Fruit fly (Drosophila melanogaster) whole organism, prepupa: ENCODE measurements around the gene CG16700.
A peak's percentile ranks its signal among the peaks of the same experiment; 100 is the strongest.

Source experiments
- Blimp-1 ChIP-seq: fragments of 200-800 bp; sonication (Bioruptor generic); optimal IDR thresholded peaks from 3 replicates; lab custom pipeline; 2017; ENCODE audit warnings: missing biosample characterization, missing genetic modification characterization, mild to moderate bottlenecking, moderate library complexity, missing genetic modification reagents
- CG10631 ChIP-seq: fragments of 200-800 bp; sonication (Bioruptor generic); optimal IDR thresholded peaks from 2 replicates; lab custom pipeline; 2016; ENCODE audit warnings: missing biosample characterization, missing genetic modification characterization
- CG10669 ChIP-seq: fragments of 200-800 bp; sonication (Bioruptor generic); optimal IDR thresholded peaks from 3 replicates; lab custom pipeline; 2018; ENCODE audit warnings: missing biosample characterization, mild to moderate bottlenecking, missing genetic modification characterization, moderate library complexity
- CG11294 ChIP-seq: fragments of 200-800 bp; sonication (Bioruptor generic); IDR thresholded peaks from 2 replicates; pipeline ENCODE4 v1.3.6; 2022; ENCODE audit warnings: missing biosample characterization, missing genetic modification characterization
- CG15336 ChIP-seq: fragments of 200-800 bp; sonication (Bioruptor generic); IDR thresholded peaks from 2 replicates; pipeline ENCODE4 v1.3.6; 2022; ENCODE audit warnings: missing biosample characterization, missing genetic modification characterization
- CG1621 ChIP-seq: fragments of 200-800 bp; sonication (Bioruptor generic); optimal IDR thresholded peaks from 3 replicates; lab custom pipeline; 2018; ENCODE audit warnings: missing biosample characterization, mild to moderate bottlenecking, missing genetic modification characterization
- CG31627 ChIP-seq: fragments of 200-800 bp; sonication (Bioruptor generic); optimal IDR thresholded peaks from 3 replicates; lab custom pipeline; 2016; ENCODE audit warnings: missing biosample characterization, missing genetic modification characterization
- CG32006 ChIP-seq: fragments of 200-800 bp; sonication (Bioruptor generic); optimal IDR thresholded peaks from 3 replicates; lab custom pipeline; 2017; ENCODE audit warnings: missing biosample characterization, mild to moderate bottlenecking, missing genetic modification characterization
- CG34406 ChIP-seq: fragments of 200-800 bp; sonication (Bioruptor generic); optimal IDR thresholded peaks from 3 replicates; lab custom pipeline; 2016; ENCODE audit warnings: missing biosample characterization, missing genetic modification characterization
- CG3919 ChIP-seq: fragments of 200-800 bp; sonication (Bioruptor generic); optimal IDR thresholded peaks from 3 replicates; lab custom pipeline; 2016; ENCODE audit warnings: missing biosample characterization, missing genetic modification characterization
- CG4318 ChIP-seq: fragments of 200-800 bp; sonication (Bioruptor generic); optimal IDR thresholded peaks from 3 replicates; lab custom pipeline; 2017; ENCODE audit warnings: missing biosample characterization, mild to moderate bottlenecking, missing genetic modification characterization
- CG6163 ChIP-seq: fragments of 200-800 bp; sonication (Bioruptor generic); IDR thresholded peaks from 3 replicates; pipeline ENCODE4 v1.3.6; 2022; ENCODE audit warnings: missing biosample characterization, missing genetic modification characterization
- CG6792 ChIP-seq: fragments of 200-800 bp; sonication (Bioruptor generic); optimal IDR thresholded peaks from 3 replicates; lab custom pipeline; 2016; ENCODE audit warnings: missing biosample characterization, missing genetic modification characterization
- CG6808 ChIP-seq: fragments of 200-800 bp; sonication (Bioruptor generic); optimal IDR thresholded peaks from 3 replicates; lab custom pipeline; 2017; ENCODE audit warnings: missing biosample characterization, missing genetic modification characterization, mild to moderate bottlenecking, moderate library complexity, missing genetic modification reagents
- CG6854 ChIP-seq: fragments of 200-800 bp; sonication (Bioruptor generic); optimal IDR thresholded peaks from 2 replicates; lab custom pipeline; 2017; ENCODE audit warnings: missing biosample characterization, mild to moderate bottlenecking, missing genetic modification characterization
- CG8119 ChIP-seq: fragments of 200-800 bp; sonication (Bioruptor generic); IDR thresholded peaks from 3 replicates; pipeline ENCODE4 v1.3.6; 2022; ENCODE audit warnings: missing biosample characterization, missing genetic modification characterization
- CG8319 ChIP-seq: fragments of 200-800 bp; sonication (Bioruptor generic); optimal IDR thresholded peaks from 3 replicates; lab custom pipeline; 2016; ENCODE audit warnings: missing biosample characterization, missing genetic modification characterization
- CG8632 ChIP-seq: fragments of 200-800 bp; sonication (Bioruptor generic); optimal IDR thresholded peaks from 3 replicates; lab custom pipeline; 2016; ENCODE audit warnings: missing biosample characterization, missing genetic modification characterization
- CG9139 ChIP-seq: fragments of 200-800 bp; sonication (Bioruptor generic); optimal IDR thresholded peaks from 3 replicates; lab custom pipeline; 2017; ENCODE audit warnings: missing biosample characterization, mild to moderate bottlenecking, missing genetic modification characterization
- Eip75B ChIP-seq: fragments of 200-800 bp; sonication (Bioruptor generic); optimal IDR thresholded peaks from 3 replicates; lab custom pipeline; 2016; ENCODE audit warnings: missing biosample characterization, missing genetic modification characterization
- Eip78C ChIP-seq: fragments of 200-800 bp; sonication (Bioruptor generic); peaks from one replicate; lab custom pipeline; 2016; ENCODE audit warnings: missing biosample characterization, missing genetic modification characterization
- Eip93F ChIP-seq: fragments of 200-800 bp; sonication (Bioruptor generic); optimal IDR thresholded peaks from 2 replicates; lab custom pipeline; 2016; ENCODE audit warnings: missing biosample characterization, mild to moderate bottlenecking, missing genetic modification characterization
- Hr39 ChIP-seq: fragments of 200-800 bp; sonication (Bioruptor generic); optimal IDR thresholded peaks from 2 replicates; lab custom pipeline; 2016; ENCODE audit warnings: missing biosample characterization, missing genetic modification characterization
- Met ChIP-seq: fragments of 200-800 bp; sonication (Bioruptor generic); optimal IDR thresholded peaks from 3 replicates; lab custom pipeline; 2016; ENCODE audit warnings: missing biosample characterization, missing genetic modification characterization
- OdsH ChIP-seq: fragments of 200-800 bp; sonication (Bioruptor generic); optimal IDR thresholded peaks from 3 replicates; lab custom pipeline; 2016; ENCODE audit warnings: missing biosample characterization, missing genetic modification characterization
- Smox ChIP-seq: fragments of 200-800 bp; sonication (Bioruptor generic); optimal IDR thresholded peaks from 3 replicates; lab custom pipeline; 2016; ENCODE audit warnings: missing biosample characterization, missing genetic modification characterization
- Sox14 ChIP-seq: fragments of 200-800 bp; sonication (Bioruptor generic); optimal IDR thresholded peaks from 3 replicates; lab custom pipeline; 2016; ENCODE audit warnings: missing biosample characterization, missing genetic modification characterization
- Sox15 ChIP-seq: fragments of 200-800 bp; sonication (Bioruptor generic); optimal IDR thresholded peaks from 3 replicates; lab custom pipeline; 2016; ENCODE audit warnings: missing biosample characterization, missing genetic modification characterization
- cyc ChIP-seq: fragments of 200-800 bp; sonication (Bioruptor generic); optimal IDR thresholded peaks from 3 replicates; lab custom pipeline; 2016; ENCODE audit warnings: missing biosample characterization, missing genetic modification characterization
- dsx ChIP-seq: fragments of 200-800 bp; optimal IDR thresholded peaks from 3 replicates; lab custom pipeline; 2019; ENCODE audit warnings: missing biosample characterization, mild to moderate bottlenecking, missing genetic modification characterization, moderate library complexity; ENCODE audit not compliant: poor library complexity, severe bottlenecking
- eg ChIP-seq: fragments of 200-800 bp; sonication (Bioruptor generic); IDR thresholded peaks from 3 replicates; pipeline ENCODE4 v1.3.6; 2022; ENCODE audit warnings: missing biosample characterization, missing genetic modification characterization
- esn ChIP-seq: fragments of 200-800 bp; sonication (Bioruptor generic); optimal IDR thresholded peaks from 2 replicates; lab custom pipeline; 2016; ENCODE audit warnings: missing biosample characterization, mild to moderate bottlenecking, missing genetic modification characterization, moderate library complexity
- fd59A ChIP-seq: fragments of 200-800 bp; sonication (Bioruptor generic); optimal IDR thresholded peaks from 2 replicates; lab custom pipeline; 2017; ENCODE audit warnings: missing biosample characterization, mild to moderate bottlenecking, missing genetic modification characterization, missing genetic modification reagents
- fd85E ChIP-seq: fragments of 200-800 bp; sonication (Bioruptor generic); optimal IDR thresholded peaks from 3 replicates; lab custom pipeline; 2016; ENCODE audit warnings: missing biosample characterization, missing genetic modification characterization
- lz ChIP-seq: fragments of 200-800 bp; sonication (Bioruptor generic); optimal IDR thresholded peaks from 3 replicates; lab custom pipeline; 2016; ENCODE audit warnings: missing biosample characterization, missing genetic modification characterization
- net ChIP-seq: fragments of 200-800 bp; sonication (Bioruptor generic); optimal IDR thresholded peaks from 3 replicates; lab custom pipeline; 2016; ENCODE audit warnings: missing biosample characterization, missing genetic modification characterization
- pdm3 ChIP-seq: fragments of 200-800 bp; sonication (Bioruptor generic); optimal IDR thresholded peaks from 3 replicates; lab custom pipeline; 2016; ENCODE audit warnings: missing biosample characterization, missing genetic modification characterization
- salr ChIP-seq, 2 experiments: fragments of 200-800 bp; sonication (Bioruptor generic); optimal IDR thresholded peaks; 3 replicates each; lab custom pipeline; 2016 to 2018; ENCODE audit warnings: missing biosample characterization in 2 of 2, missing genetic modification characterization in 2 of 2, mild to moderate bottlenecking in 1 of 2
- ss ChIP-seq, 2 experiments: fragments of 200-800 bp; sonication (Bioruptor generic); optimal IDR thresholded peaks; 2 replicates in 1 of 2; 3 replicates in 1 of 2; lab custom pipeline; 2017 to 2018; ENCODE audit warnings: mild to moderate bottlenecking in 2 of 2, missing biosample characterization in 2 of 2, missing genetic modification characterization in 2 of 2, moderate library complexity in 1 of 2
- svp ChIP-seq: fragments of 200-800 bp; sonication (Bioruptor generic); peaks from one replicate; lab custom pipeline; 2016; ENCODE audit warnings: missing biosample characterization, missing genetic modification characterization
- topi ChIP-seq: fragments of 200-800 bp; sonication (Bioruptor generic); optimal IDR thresholded peaks from 3 replicates; lab custom pipeline; 2016; ENCODE audit warnings: missing biosample characterization, missing genetic modification characterization

CG16700 gene

dm6 chrX:17076449-17077289 lies 15.0 kb upstream of the CG16700 start:
- TF ChIP-seq fd85E (GFP tag; lab: Kevin White, UChicago) (no peak), CG4318 (GFP tag; lab: Kevin White, UChicago) (no peak), Hr39 (GFP tag; lab: Kevin White, UChicago) (no peak), CG3919 (no peak), Smox (no peak), eg (GFP tag; lab: Robert Waterston, UW) (no peak), CG11294 (no peak), ss (GFP tag; optimal IDR thresholded peaks at IDR 0.05; lab: Kevin White, UChicago) (no peak), lz (GFP tag; lab: Kevin White, UChicago) (no peak), CG10631 (GFP tag; lab: Kevin White, UChicago) (no peak), salr (GFP tag; optimal IDR thresholded peaks at IDR 0.05; lab: Kevin White, UChicago) (no peak), CG31627 (GFP tag; lab: Kevin White, UChicago) (no peak), esn (GFP tag; lab: Kevin White, UChicago) (no peak), Sox15 (GFP tag; lab: Kevin White, UChicago) (no peak), fd59A (no peak)
- TF ChIP-seq, all 60 proteins: peak for 0

- no peak for TF ChIP-seq fd85E (GFP tag; lab: Kevin White, UChicago)
- peak; percentile 41 for TF ChIP-seq CG6808 (GFP tag; lab: Kevin White, UChicago)
- TF ChIP-seq CG31627 (GFP tag; lab: Kevin White, UChicago), result peak; percentile 21
- peak; percentile 9 for TF ChIP-seq cyc
- TF ChIP-seq ss (GFP tag; optimal IDR thresholded peaks at IDR 0.05; lab: Kevin White, UChicago), result peak in 1 of 2 experiments; percentile 34
- TF ChIP-seq CG8319 (GFP tag; lab: Kevin White, UChicago), result no peak
- peak; percentile 61 for TF ChIP-seq svp (GFP tag; lab: Kevin White, UChicago)
- peak; percentile 11 for TF ChIP-seq topi
- TF ChIP-seq CG1621 (tag; lab: Kevin White, UChicago), result peak; percentile 68
- peak; percentile 12 for TF ChIP-seq net
- peak; percentile 64 for TF ChIP-seq CG6163 (GFP tag; lab: Robert Waterston, UW)
- peak; percentile 61 for TF ChIP-seq Eip78C (GFP tag; lab: Kevin White, UChicago)
- TF ChIP-seq Sox14 (GFP tag; lab: Kevin White, UChicago), result peak; percentile 3
- TF ChIP-seq CG15336 (GFP tag; lab: Robert Waterston, UW), result no peak
- TF ChIP-seq lz (GFP tag; lab: Kevin White, UChicago), result peak; percentile 25
Observed at dm6 chrX:17077290-17078138, 14.1 kb upstream of the CG16700 start, which contains the start of gene wcy. Gene wcy (minus strand): TSS chrX:17077897.

- TF ChIP-seq CG6854 (GFP tag; lab: Kevin White, UChicago) (no peak), CG6808 (GFP tag; lab: Kevin White, UChicago) (no peak), Eip75B (no peak), Blimp-1 (GFP tag; lab: Kevin White, UChicago) (no peak), CG10631 (GFP tag; lab: Kevin White, UChicago) (peak; percentile 22), CG8119 (GFP tag; lab: Robert Waterston, UW) (peak; percentile 44; the same call in 1 of the 3 replicates), CG34406 (GFP tag; lab: Kevin White, UChicago) (peak; percentile 6), lz (GFP tag; lab: Kevin White, UChicago) (peak; percentile 6), CG9139 (no peak), CG6792 (no peak), CG10669 (no peak), eg (GFP tag; lab: Robert Waterston, UW) (no peak), dsx (no peak), esn (GFP tag; lab: Kevin White, UChicago) (peak; percentile 15), fd59A (no peak), Met (GFP tag; lab: Kevin White, UChicago) (no peak), CG8632 (peak; percentile 16), CG4318 (GFP tag; lab: Kevin White, UChicago) (no peak), Eip78C (GFP tag; lab: Kevin White, UChicago) (peak; percentile 27), pdm3 (GFP tag; lab: Kevin White, UChicago) (peak; percentile 34), CG32006 (GFP tag; lab: Kevin White, UChicago) (peak; percentile 17), Eip93F (GFP tag; lab: Kevin White, UChicago) (no peak), OdsH (GFP tag; lab: Kevin White, UChicago) (peak; percentile 28), CG15336 (GFP tag; lab: Robert Waterston, UW) (peak; percentile 37)
Observed at dm6 chrX:17078139-17078977, 13.3 kb upstream of the CG16700 start, which contains the start of gene CG4949. Gene CG4949 (plus strand): TSS chrX:17078836.
